Fruit fly (Drosophila melanogaster) whole organism, prepupa: ENCODE results near the gene CG18788.
A peak's percentile ranks its signal among the peaks of the same experiment; 100 is the strongest.

Experiments used
- CG11294 ChIP-seq: fragments of 200-800 bp; sonication (Bioruptor generic); IDR thresholded peaks from 2 replicates; pipeline ENCODE4 v1.3.6; 2022; ENCODE audit warnings: missing biosample characterization, missing genetic modification characterization
- CG11902 ChIP-seq: fragments of 200-800 bp; sonication (Bioruptor generic); optimal IDR thresholded peaks from 3 replicates; lab custom pipeline; 2016; ENCODE audit warnings: missing biosample characterization, missing genetic modification characterization
- CG15336 ChIP-seq: fragments of 200-800 bp; sonication (Bioruptor generic); IDR thresholded peaks from 2 replicates; pipeline ENCODE4 v1.3.6; 2022; ENCODE audit warnings: missing biosample characterization, missing genetic modification characterization
- CG16779 ChIP-seq: fragments of 200-800 bp; sonication (Bioruptor generic); optimal IDR thresholded peaks from 3 replicates; lab custom pipeline; 2017; ENCODE audit warnings: missing biosample characterization, mild to moderate bottlenecking, missing genetic modification characterization
- CG32006 ChIP-seq: fragments of 200-800 bp; sonication (Bioruptor generic); optimal IDR thresholded peaks from 3 replicates; lab custom pipeline; 2017; ENCODE audit warnings: missing biosample characterization, mild to moderate bottlenecking, missing genetic modification characterization
- CG34406 ChIP-seq: fragments of 200-800 bp; sonication (Bioruptor generic); optimal IDR thresholded peaks from 3 replicates; lab custom pipeline; 2016; ENCODE audit warnings: missing biosample characterization, missing genetic modification characterization
- CG6808 ChIP-seq: fragments of 200-800 bp; sonication (Bioruptor generic); optimal IDR thresholded peaks from 3 replicates; lab custom pipeline; 2017; ENCODE audit warnings: missing biosample characterization, missing genetic modification characterization, mild to moderate bottlenecking, moderate library complexity, missing genetic modification reagents
- CG8119 ChIP-seq: fragments of 200-800 bp; sonication (Bioruptor generic); IDR thresholded peaks from 3 replicates; pipeline ENCODE4 v1.3.6; 2022; ENCODE audit warnings: missing biosample characterization, missing genetic modification characterization
- CG8319 ChIP-seq: fragments of 200-800 bp; sonication (Bioruptor generic); optimal IDR thresholded peaks from 3 replicates; lab custom pipeline; 2016; ENCODE audit warnings: missing biosample characterization, missing genetic modification characterization
- CG8632 ChIP-seq: fragments of 200-800 bp; sonication (Bioruptor generic); optimal IDR thresholded peaks from 3 replicates; lab custom pipeline; 2016; ENCODE audit warnings: missing biosample characterization, missing genetic modification characterization
- CG9139 ChIP-seq: fragments of 200-800 bp; sonication (Bioruptor generic); optimal IDR thresholded peaks from 3 replicates; lab custom pipeline; 2017; ENCODE audit warnings: missing biosample characterization, mild to moderate bottlenecking, missing genetic modification characterization
- Eip78C ChIP-seq: fragments of 200-800 bp; sonication (Bioruptor generic); peaks from one replicate; lab custom pipeline; 2016; ENCODE audit warnings: missing biosample characterization, missing genetic modification characterization
- Eip93F ChIP-seq: fragments of 200-800 bp; sonication (Bioruptor generic); optimal IDR thresholded peaks from 2 replicates; lab custom pipeline; 2016; ENCODE audit warnings: missing biosample characterization, mild to moderate bottlenecking, missing genetic modification characterization
- Ets96B ChIP-seq: fragments of 200-800 bp; optimal IDR thresholded peaks from 2 replicates; lab custom pipeline; 2019; ENCODE audit warnings: missing biosample characterization, mild to moderate bottlenecking, missing genetic modification characterization, moderate library complexity
- Gug ChIP-seq: fragments of 200-800 bp; sonication (Bioruptor generic); IDR thresholded peaks from 2 replicates; pipeline ENCODE4 v1.3.6; 2022; ENCODE audit warnings: missing biosample characterization, missing genetic modification characterization
- Hr38 ChIP-seq: sonication (Bioruptor generic); optimal IDR thresholded peaks from 2 replicates; lab custom pipeline; 2016; ENCODE audit warnings: missing biosample characterization, missing genetic modification characterization
- Hr4 ChIP-seq: fragments of 200-800 bp; sonication (Bioruptor generic); optimal IDR thresholded peaks from 3 replicates; lab custom pipeline; 2016; ENCODE audit warnings: missing biosample characterization, missing genetic modification characterization
- Smox ChIP-seq: fragments of 200-800 bp; sonication (Bioruptor generic); optimal IDR thresholded peaks from 3 replicates; lab custom pipeline; 2016; ENCODE audit warnings: missing biosample characterization, missing genetic modification characterization
- Sox102F ChIP-seq: fragments of 200-800 bp; sonication (Bioruptor generic); optimal IDR thresholded peaks from 2 replicates; lab custom pipeline; 2016; ENCODE audit warnings: missing biosample characterization, mild to moderate bottlenecking, missing genetic modification characterization
- achi ChIP-seq: fragments of 200-800 bp; sonication (Bioruptor generic); optimal IDR thresholded peaks from 3 replicates; lab custom pipeline; 2016; ENCODE audit warnings: missing biosample characterization, missing genetic modification characterization
- dsx ChIP-seq: fragments of 200-800 bp; optimal IDR thresholded peaks from 3 replicates; lab custom pipeline; 2019; ENCODE audit warnings: missing biosample characterization, mild to moderate bottlenecking, missing genetic modification characterization, moderate library complexity; ENCODE audit not compliant: poor library complexity, severe bottlenecking
- eg ChIP-seq: fragments of 200-800 bp; sonication (Bioruptor generic); IDR thresholded peaks from 3 replicates; pipeline ENCODE4 v1.3.6; 2022; ENCODE audit warnings: missing biosample characterization, missing genetic modification characterization
- esn ChIP-seq: fragments of 200-800 bp; sonication (Bioruptor generic); optimal IDR thresholded peaks from 2 replicates; lab custom pipeline; 2016; ENCODE audit warnings: missing biosample characterization, mild to moderate bottlenecking, missing genetic modification characterization, moderate library complexity
- fd59A ChIP-seq: fragments of 200-800 bp; sonication (Bioruptor generic); optimal IDR thresholded peaks from 2 replicates; lab custom pipeline; 2017; ENCODE audit warnings: missing biosample characterization, mild to moderate bottlenecking, missing genetic modification characterization, missing genetic modification reagents
- fkh ChIP-seq: fragments of 200-800 bp; sonication (Bioruptor generic); optimal IDR thresholded peaks from 3 replicates; lab custom pipeline; 2017; ENCODE audit warnings: missing biosample characterization, mild to moderate bottlenecking, missing genetic modification characterization, moderate library complexity
- lz ChIP-seq: fragments of 200-800 bp; sonication (Bioruptor generic); optimal IDR thresholded peaks from 3 replicates; lab custom pipeline; 2016; ENCODE audit warnings: missing biosample characterization, missing genetic modification characterization
- net ChIP-seq: fragments of 200-800 bp; sonication (Bioruptor generic); optimal IDR thresholded peaks from 3 replicates; lab custom pipeline; 2016; ENCODE audit warnings: missing biosample characterization, missing genetic modification characterization
- pdm3 ChIP-seq: fragments of 200-800 bp; sonication (Bioruptor generic); optimal IDR thresholded peaks from 3 replicates; lab custom pipeline; 2016; ENCODE audit warnings: missing biosample characterization, missing genetic modification characterization
- spab ChIP-seq: fragments of 200-800 bp; sonication (Bioruptor generic); optimal IDR thresholded peaks from 2 replicates; lab custom pipeline; 2017; ENCODE audit warnings: missing biosample characterization, mild to moderate bottlenecking, missing genetic modification characterization, missing genetic modification reagents
- ss ChIP-seq, 2 experiments: fragments of 200-800 bp; sonication (Bioruptor generic); optimal IDR thresholded peaks; 2 replicates in 1 of 2; 3 replicates in 1 of 2; lab custom pipeline; 2017 to 2018; ENCODE audit warnings: mild to moderate bottlenecking in 2 of 2, missing biosample characterization in 2 of 2, missing genetic modification characterization in 2 of 2, moderate library complexity in 1 of 2
- topi ChIP-seq: fragments of 200-800 bp; sonication (Bioruptor generic); optimal IDR thresholded peaks from 3 replicates; lab custom pipeline; 2016; ENCODE audit warnings: missing biosample characterization, missing genetic modification characterization
- vri ChIP-seq: fragments of 200-800 bp; sonication (Bioruptor generic); optimal IDR thresholded peaks from 3 replicates; lab custom pipeline; 2016; ENCODE audit warnings: missing biosample characterization, mild to moderate bottlenecking, missing genetic modification characterization

The CG18788 gene

DNA sequence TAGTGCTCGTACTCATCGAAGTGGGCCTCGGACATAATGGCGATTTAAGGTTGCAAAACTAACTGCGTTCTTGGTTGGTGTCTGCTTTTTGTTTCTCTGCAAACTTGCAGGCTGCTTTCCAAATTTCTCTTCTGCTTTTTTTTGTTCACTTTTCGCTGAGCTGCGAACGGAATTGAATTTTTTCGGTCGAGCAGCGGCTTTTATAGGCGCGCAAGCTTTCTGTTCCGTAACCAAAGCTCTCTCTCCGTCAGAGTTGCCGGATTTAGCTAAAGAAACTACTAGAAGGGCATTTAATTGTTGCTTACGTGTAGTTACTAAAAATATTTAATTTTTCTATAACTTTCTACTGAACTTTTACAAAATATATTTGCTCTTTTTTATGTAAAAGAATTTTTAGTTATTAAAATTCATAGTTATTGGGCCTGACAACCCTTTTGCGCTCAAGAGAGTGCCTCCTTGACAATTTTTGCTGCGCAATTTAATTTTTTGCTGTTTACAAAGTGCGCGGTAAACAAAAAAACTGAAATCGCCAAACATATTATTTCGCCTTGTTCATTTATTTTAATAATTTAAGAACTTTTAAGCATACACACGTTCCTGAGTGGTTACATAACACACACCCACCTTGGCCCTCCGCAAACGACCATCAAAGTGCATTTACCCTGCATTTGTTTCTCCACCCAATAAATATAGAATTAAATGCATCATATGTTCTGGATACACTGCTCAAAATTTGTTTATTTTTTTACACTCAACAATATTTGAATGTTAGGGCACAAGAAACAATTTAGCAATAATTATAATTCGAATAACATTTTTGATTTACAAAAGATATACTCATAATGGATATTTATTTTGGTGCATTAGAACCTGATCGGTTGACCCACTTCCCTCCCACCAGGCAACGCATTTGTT, 12.2 kb downstream of the CG18788 start, which contains the start of gene CG6770 (continued):
- TF ChIP-seq pdm3 (GFP tag; lab: Kevin White, UChicago) (peak; percentile 87), CG8119 (GFP tag; lab: Robert Waterston, UW) (peak; percentile 89), CG8319 (GFP tag; lab: Kevin White, UChicago) (peak; percentile 54), CG16779 (peak; percentile 85), fd59A (GFP tag; lab: Kevin White, UChicago) (peak; percentile 78), topi (GFP tag; lab: Kevin White, UChicago) (peak; percentile 87), Gug (GFP tag; lab: Robert Waterston, UW) (peak; percentile 76), dsx (GFP tag; lab: Kevin White, UChicago) (peak; percentile 83), Hr4 (peak; percentile 85), eg (GFP tag; lab: Robert Waterston, UW) (peak; percentile 95), Ets96B (tag; lab: Kevin White, UChicago) (peak; percentile 85), Sox102F (peak; percentile 91), CG8632 (GFP tag; lab: Kevin White, UChicago) (peak; percentile 88), CG15336 (peak; percentile 92), vri (peak; percentile 87), Eip93F (GFP tag; lab: Kevin White, UChicago) (peak; percentile 94), fkh (GFP tag; lab: Kevin White, UChicago) (peak; percentile 74), lz (GFP tag; lab: Kevin White, UChicago) (peak; percentile 90), esn (GFP tag; lab: Kevin White, UChicago) (peak; percentile 93), achi (peak; percentile 88), CG11294 (GFP tag; lab: Robert Waterston, UW) (peak; percentile 76), CG6808 (GFP tag; lab: Kevin White, UChicago) (peak; percentile 88), Smox (GFP tag; lab: Kevin White, UChicago) (peak; percentile 92), CG9139 (peak; percentile 72), CG34406 (GFP tag; lab: Kevin White, UChicago) (peak; percentile 89), ss (GFP tag; optimal IDR thresholded peaks at IDR 0.05; lab: Kevin White, UChicago) (peak; percentile 81 to 87), Hr38 (GFP tag; lab: Kevin White, UChicago) (no peak), CG11902 (GFP tag; lab: Kevin White, UChicago) (peak; percentile 63)

dm6 chr2L:12046856-12047230, 12.9 kb downstream of the CG18788 start:
- TF ChIP-seq Hr4 (peak; percentile 30), CG8119 (GFP tag; lab: Robert Waterston, UW) (no peak), lz (GFP tag; lab: Kevin White, UChicago) (no peak), net (GFP tag; lab: Kevin White, UChicago) (no peak), Eip78C (GFP tag; lab: Kevin White, UChicago) (no peak)

dm6 chr2L:12048723-12049122, 14.7 kb downstream of the CG18788 start, which contains the start of gene Plzf:
Plzf (minus strand) TSS chr2L:12048918.
- TF ChIP-seq spab (GFP tag; lab: Kevin White, UChicago): no peak
- no peak for TF ChIP-seq achi

DNA sequence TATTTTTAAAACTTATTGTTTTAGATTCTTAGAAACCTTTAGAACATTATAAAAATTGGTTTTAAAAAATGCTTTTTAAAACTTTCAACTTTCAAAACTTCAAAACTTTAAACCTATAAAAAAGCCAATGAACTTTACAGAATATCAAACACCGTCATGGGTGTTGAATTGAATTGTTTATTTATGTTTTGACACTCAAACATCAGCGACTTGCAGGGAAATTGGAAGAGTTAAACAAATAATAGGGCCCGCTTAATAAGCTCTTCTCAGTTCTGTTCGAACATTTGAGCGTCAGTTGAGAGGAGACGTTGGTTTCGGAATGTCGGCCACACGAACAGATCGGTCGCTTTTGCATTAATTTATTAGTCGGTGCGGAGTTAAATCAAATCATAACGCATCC, 15.1 kb downstream of the CG18788 start, which contains the start of gene PLCXD:
TSS of gene PLCXD (plus strand) at position 286 of the 400 bp plus-strand sequence.
- TF ChIP-seq CG32006 (GFP tag; lab: Kevin White, UChicago): no peak
- TF ChIP-seq eg (GFP tag; lab: Robert Waterston, UW): no peak
- TF ChIP-seq fkh (GFP tag; lab: Kevin White, UChicago): peak; percentile 32
